Worm (Caenorhabditis elegans): ENCODE measurements around the gene F02H6.7.

- no peak for TF ChIP-seq C04F5.9 (tag; optimal IDR thresholded peaks at IDR 0.05)
- no peak for TF ChIP-seq aly-2 (tag; optimal IDR thresholded peaks at IDR 0.05)
- no peak for TF ChIP-seq fos-1 (tag; optimal IDR thresholded peaks at IDR 0.05)
- TF ChIP-seq lsy-2 (tag; optimal IDR thresholded peaks at IDR 0.05), result no peak
- TF ChIP-seq snpc-4 (tag; optimal IDR thresholded peaks at IDR 0.05), result no peak
These were observed 27.6 kb upstream of the F02H6.7 start for ce11 chrIV:14255605-14256004.
